Worm (Caenorhabditis elegans) whole organism, L4 larva: ENCODE measurements around the gene F49H6.15.

Experiments used
- aha-1 ChIP-seq: fragments of 150-350 bp; peaks from one replicate; lab custom pipeline; 2014; ENCODE audit warnings: missing biosample characterization, missing genetic modification characterization
- ama-1 ChIP-seq: fragments of 150-350 bp; optimal IDR thresholded peaks from 2 replicates; lab custom pipeline; 2014; ENCODE audit warnings: inconsistent platforms, mixed read lengths
- ceh-32 ChIP-seq: sonication (generic microtip); optimal IDR thresholded peaks from 2 replicates; lab custom pipeline; 2016; ENCODE audit warnings: mild to moderate bottlenecking, missing genetic modification characterization, missing compliant biosample characterization; ENCODE audit not compliant: poor library complexity
- ces-1 ChIP-seq: fragments of 150-350 bp; sonication (generic microtip); optimal IDR thresholded peaks from 4 replicates; lab custom pipeline; 2014; ENCODE audit warnings: missing biosample characterization, missing genetic modification reagents, missing genetic modification characterization
- dmd-9 ChIP-seq: fragments of 200-800 bp; sonication (Bioruptor generic); IDR thresholded peaks from 2 replicates; pipeline ENCODE4 v1.3.6; 2022; ENCODE audit warnings: missing genetic modification reagents, missing genetic modification characterization, missing compliant biosample characterization
- fos-1 ChIP-seq: fragments of 150-350 bp; optimal IDR thresholded peaks from 2 replicates; lab custom pipeline; 2014; ENCODE audit warnings: missing biosample characterization, missing genetic modification characterization
- jun-1 ChIP-seq: fragments of 150-350 bp; optimal IDR thresholded peaks from 2 replicates; lab custom pipeline; 2014; ENCODE audit warnings: missing biosample characterization, missing genetic modification reagents, missing genetic modification characterization
- lim-7 ChIP-seq: fragments of 200-800 bp; sonication (Bioruptor generic); IDR thresholded peaks from 2 replicates; pipeline ENCODE4 v1.3.6; 2022; ENCODE audit warnings: missing genetic modification characterization, missing compliant biosample characterization
- lir-3 ChIP-seq: sonication (generic microtip); optimal IDR thresholded peaks from 2 replicates; lab custom pipeline; 2016; ENCODE audit warnings: mild to moderate bottlenecking, missing genetic modification characterization, missing compliant biosample characterization
- mdl-1 ChIP-seq, 2 experiments: fragments of 150-350 bp in 1 of 2; sonication (generic microtip) in 1 of 2; optimal IDR thresholded peaks; 2 replicates each; lab custom pipeline; 2014 to 2017; ENCODE audit warnings: missing biosample characterization in 2 of 2, missing genetic modification characterization in 2 of 2
- nhr-102 ChIP-seq: sonication (generic microtip); optimal IDR thresholded peaks from 2 replicates; lab custom pipeline; 2016; ENCODE audit warnings: mild to moderate bottlenecking, missing genetic modification characterization, moderate library complexity, missing compliant biosample characterization
- nhr-11 ChIP-seq: fragments of 150-350 bp; optimal IDR thresholded peaks from 2 replicates; lab custom pipeline; 2014; ENCODE audit warnings: missing biosample characterization, missing genetic modification characterization
- tra-1 ChIP-seq: fragments of 200-800 bp; sonication (Bioruptor generic); IDR thresholded peaks from 2 replicates; pipeline ENCODE4 v1.3.6; 2022; ENCODE audit warnings: missing genetic modification reagents, missing genetic modification characterization, missing compliant biosample characterization
- unc-62 ChIP-seq, 3 experiments: fragments of 150-350 bp in 1 of 3; sonication (generic microtip); optimal IDR thresholded peaks in 2 of 3; peaks in 1 of 3; 1 replicate in 1 of 3; 2 replicates in 2 of 3; lab custom pipeline; 2014 to 2017; ENCODE audit warnings: missing biosample characterization in 3 of 3, missing genetic modification characterization in 3 of 3, missing genetic modification reagents in 3 of 3, missing genotype in 1 of 3

DNA sequence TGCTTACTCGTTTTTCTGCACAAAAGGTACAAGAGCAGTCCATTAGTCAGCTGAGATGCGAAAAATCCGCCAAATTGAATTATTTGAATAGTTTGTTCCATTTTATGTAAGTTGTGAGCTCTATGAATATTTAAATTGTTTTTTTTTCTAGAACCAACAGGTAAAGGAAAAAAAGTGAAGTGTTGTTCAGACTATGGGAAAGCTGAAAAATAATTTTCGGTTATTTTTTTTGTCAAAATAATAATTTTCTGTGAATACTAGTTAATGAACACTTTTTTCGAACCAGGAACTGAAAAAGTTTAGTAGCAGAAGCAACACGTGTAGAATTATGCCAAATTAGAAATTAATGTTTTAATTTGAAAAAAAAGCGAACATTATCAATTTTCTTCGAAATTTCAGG, 49.7 kb upstream of the F49H6.15 start, which contains the start of gene str-125:
- TF ChIP-seq ceh-32 (no peak), unc-62 (GFP tag; optimal IDR thresholded peaks at IDR 0.05 in 1 of 2; lab: Kevin White, UChicago) (no peak), unc-62 (tag; optimal IDR thresholded peaks at IDR 0.05; lab: Kevin White, UChicago) (no peak), lir-3 (tag; lab: Kevin White, UChicago) (no peak), dmd-9 (no peak), jun-1 (tag; lab: Kevin White, UChicago) (no peak), nhr-11 (tag; lab: Kevin White, UChicago) (no peak), ama-1 (lab: Kevin White, UChicago) (no peak), mdl-1 (tag; optimal IDR thresholded peaks at IDR 0.05; lab: Kevin White, UChicago) (no peak), lim-7 (GFP tag; lab: Robert Waterston, UW) (no peak), tra-1 (GFP tag; lab: Robert Waterston, UW) (no peak), nhr-102 (tag; lab: Kevin White, UChicago) (no peak), fos-1 (tag; lab: Kevin White, UChicago) (no peak), ces-1 (GFP tag; lab: Kevin White, UChicago) (no peak), aha-1 (no peak)
